Worm (Caenorhabditis elegans) whole organism, young adult: ENCODE data around the gene srg-21.

Experiments used
- bed-2 ChIP-seq: fragments of 200-800 bp; sonication (Bioruptor generic); IDR thresholded peaks from 2 replicates; pipeline ENCODE4 v1.3.6; 2022; ENCODE audit warnings: missing genetic modification reagents, missing genetic modification characterization, missing compliant biosample characterization
- cebp-2 ChIP-seq: fragments of 200-800 bp; sonication (Bioruptor generic); IDR thresholded peaks from 2 replicates; pipeline ENCODE4 v1.3.6; 2022; ENCODE audit warnings: missing genetic modification characterization, missing compliant biosample characterization
- ceh-40 ChIP-seq: fragments of 200-800 bp; sonication (Bioruptor generic); IDR thresholded peaks from 2 replicates; pipeline ENCODE4 v1.3.6; 2022; ENCODE audit warnings: missing genetic modification characterization, missing compliant biosample characterization
- dpl-1 ChIP-seq: fragments of 150-350 bp; optimal IDR thresholded peaks from 2 replicates; lab custom pipeline; 2014; ENCODE audit warnings: missing biosample characterization, missing genetic modification reagents, missing genetic modification characterization
- let-607 ChIP-seq, 2 experiments: fragments of 200-800 bp in 1 of 2; sonication (Bioruptor generic) in 1 of 2; sonication (generic microtip) in 1 of 2; optimal IDR thresholded peaks; 2 replicates each; lab custom pipeline; 2016 to 2018; ENCODE audit warnings: mild to moderate bottlenecking in 2 of 2, missing compliant biosample characterization in 2 of 2, missing genetic modification characterization in 2 of 2, moderate library complexity in 2 of 2, missing genotype in 1 of 2
- lin-54 ChIP-seq: fragments of 200-800 bp; sonication (Bioruptor generic); optimal IDR thresholded peaks from 2 replicates; lab custom pipeline; 2018; ENCODE audit warnings: mild to moderate bottlenecking, missing genetic modification characterization, missing compliant biosample characterization
- madf-6 ChIP-seq: fragments of 200-800 bp; sonication (Bioruptor generic); IDR thresholded peaks from 2 replicates; pipeline ENCODE4 v1.3.6; 2022; ENCODE audit warnings: missing genetic modification reagents, missing genetic modification characterization, missing compliant biosample characterization
- nfya-1 ChIP-seq: sonication (generic microtip); optimal IDR thresholded peaks from 2 replicates; lab custom pipeline; 2017; ENCODE audit warnings: antibody characterized with exemption, missing compliant biosample characterization, missing genetic modification characterization, borderline replicate concordance; ENCODE audit not compliant: insufficient read depth
- rpc-1 ChIP-seq, 2 experiments: fragments of 150-350 bp in 1 of 2; sonication (generic microtip) in 1 of 2; optimal IDR thresholded peaks; 2 replicates each; lab custom pipeline; 2014 to 2018; ENCODE audit warnings: missing biosample characterization in 1 of 2, missing genetic modification characterization in 1 of 2, missing genetic modification reagents in 1 of 2, missing genotype in 1 of 2
- unc-62 ChIP-seq: fragments of 150-350 bp; optimal IDR thresholded peaks from 2 replicates; lab custom pipeline; 2014; ENCODE audit warnings: missing biosample characterization, missing genetic modification reagents, missing genetic modification characterization
- zfh-2 ChIP-seq: fragments of 200-800 bp; sonication (Bioruptor generic); conservative IDR thresholded peaks from 2 replicates; pipeline ENCODE4 v1.3.6; 2022; ENCODE audit warnings: missing genetic modification reagents, missing genetic modification characterization, missing compliant biosample characterization

DNA sequence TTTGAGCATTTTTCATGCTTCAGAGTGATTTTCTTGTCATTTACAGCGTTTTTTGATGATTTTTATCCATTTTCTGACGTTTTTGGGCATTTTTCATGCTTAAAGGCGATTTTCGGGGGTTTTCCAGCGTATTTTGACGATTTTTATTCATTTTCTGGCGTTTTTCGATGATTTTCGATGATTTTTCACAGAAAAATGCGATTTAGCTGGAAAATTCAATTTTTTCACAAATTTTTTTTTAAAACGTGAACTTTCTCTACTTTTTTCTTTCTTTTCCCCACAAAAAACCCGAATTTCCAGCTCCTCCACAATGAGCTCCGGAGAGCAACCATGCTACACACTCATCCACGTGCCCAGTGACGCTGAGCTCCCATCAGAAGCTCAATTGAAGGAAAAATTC, 12.7 kb downstream of the srg-21 start, which contains the start of gene copb-1:
- no peak for TF ChIP-seq ceh-40 (GFP tag; lab: Robert Waterston, UW)
- TF ChIP-seq nfya-1 = no peak
- TF ChIP-seq unc-62 = no peak
- TF ChIP-seq madf-6 (GFP tag; lab: Robert Waterston, UW) = no peak
- no peak for TF ChIP-seq dpl-1
- TF ChIP-seq bed-2 (GFP tag; lab: Robert Waterston, UW) = no peak
- no peak for TF ChIP-seq zfh-2 (GFP tag; lab: Robert Waterston, UW)
- no peak for TF ChIP-seq cebp-2
- no peak for TF ChIP-seq lin-54 (GFP tag; lab: Kevin White, UChicago)
- TF ChIP-seq rpc-1 (optimal IDR thresholded peaks at IDR 0.05; lab: Kevin White, UChicago) = no peak
- TF ChIP-seq rpc-1 (tag; optimal IDR thresholded peaks at IDR 0.05; lab: Kevin White, UChicago) = no peak
- no peak for TF ChIP-seq let-607 (tag; optimal IDR thresholded peaks at IDR 0.05; lab: Kevin White, UChicago)
